Fruit fly (Drosophila melanogaster): ENCODE data around the gene Ser.

DNA sequence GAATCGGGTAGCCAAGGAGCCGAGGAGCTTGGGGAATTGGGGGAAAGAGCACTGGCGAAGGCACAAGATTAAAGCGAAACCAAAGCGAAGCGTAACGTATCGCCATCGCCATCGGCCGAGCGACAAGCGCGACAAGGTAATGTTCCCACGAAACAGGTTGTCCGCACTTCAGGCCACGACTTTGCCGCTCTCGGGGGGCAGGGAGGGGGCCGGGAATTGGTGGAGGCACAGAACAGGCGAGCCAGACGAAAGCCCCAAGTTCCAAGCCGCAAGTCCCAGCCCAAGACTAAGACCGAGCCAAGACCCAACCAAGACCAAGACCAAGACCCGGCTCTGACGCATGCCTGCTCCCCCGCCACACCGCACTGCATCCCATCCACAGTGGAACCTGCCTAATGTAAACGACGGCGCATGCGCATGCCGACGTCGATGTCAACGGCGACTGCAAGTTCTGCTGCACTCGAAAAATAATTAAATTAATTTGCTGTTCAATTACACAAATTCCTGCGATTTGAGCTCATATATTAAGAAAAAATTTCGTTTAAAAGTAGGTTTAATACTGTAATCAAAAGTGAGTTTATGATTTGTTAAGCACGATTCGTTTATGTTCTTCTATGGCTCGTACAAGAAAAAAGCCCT lies 8.0 kb downstream of the Ser start:
- TF ChIP-seq psq (optimal IDR thresholded peaks at IDR 0.05) (no peak), CG8478 (optimal IDR thresholded peaks at IDR 0.05) (no peak), usp (GFP tag; optimal IDR thresholded peaks at IDR 0.05) (no peak)
